Fruit fly (Drosophila melanogaster): ENCODE measurements around the gene Rack1.

Gene Rack1

dm6 chr2L:7790448-7791355 lies 36.4 kb downstream of the Rack1 start, which contains the start of gene CG7149:
CG7149 (minus strand) TSS chr2L:7790557.
- TF ChIP-seq Dll (optimal IDR thresholded peaks at IDR 0.05) (no peak), EcR (GFP tag; optimal IDR thresholded peaks at IDR 0.05) (no peak), psq (optimal IDR thresholded peaks at IDR 0.05) (no peak), pan (optimal IDR thresholded peaks at IDR 0.05) (no peak), usp (GFP tag; optimal IDR thresholded peaks at IDR 0.05) (no peak), CG8478 (optimal IDR thresholded peaks at IDR 0.05) (no peak)

dm6 chr2L:7790081-7790447 lies 37.1 kb downstream of the Rack1 start:
- TF ChIP-seq CG8478 (optimal IDR thresholded peaks at IDR 0.05) (no peak), psq (optimal IDR thresholded peaks at IDR 0.05) (no peak), usp (GFP tag; optimal IDR thresholded peaks at IDR 0.05) (no peak), Dll (optimal IDR thresholded peaks at IDR 0.05) (no peak), pan (optimal IDR thresholded peaks at IDR 0.05) (no peak), EcR (GFP tag; optimal IDR thresholded peaks at IDR 0.05) (no peak)

- TF ChIP-seq Dll (optimal IDR thresholded peaks at IDR 0.05) (no peak), usp (GFP tag; optimal IDR thresholded peaks at IDR 0.05) (no peak), CG8478 (optimal IDR thresholded peaks at IDR 0.05) (no peak), psq (optimal IDR thresholded peaks at IDR 0.05) (no peak), pan (optimal IDR thresholded peaks at IDR 0.05) (no peak), EcR (GFP tag; optimal IDR thresholded peaks at IDR 0.05) (no peak)
Measured at dm6 chr2L:7788952-7789466, 38.1 kb downstream of the Rack1 start.

dm6 chr2L:7782788-7783401 lies 44.2 kb downstream of the Rack1 start, which contains the start of gene Brd7-9:
Brd7-9 (plus strand) TSS chr2L:7782865.
- TF ChIP-seq EcR (GFP tag; optimal IDR thresholded peaks at IDR 0.05) (no peak), Dll (optimal IDR thresholded peaks at IDR 0.05) (no peak), pan (optimal IDR thresholded peaks at IDR 0.05) (no peak), psq (optimal IDR thresholded peaks at IDR 0.05) (no peak), usp (GFP tag; optimal IDR thresholded peaks at IDR 0.05) (no peak), CG8478 (optimal IDR thresholded peaks at IDR 0.05) (no peak)

- TF ChIP-seq pan (optimal IDR thresholded peaks at IDR 0.05) (no peak), EcR (GFP tag; optimal IDR thresholded peaks at IDR 0.05) (no peak), CG8478 (optimal IDR thresholded peaks at IDR 0.05) (no peak), usp (GFP tag; optimal IDR thresholded peaks at IDR 0.05) (no peak), psq (optimal IDR thresholded peaks at IDR 0.05) (no peak), Dll (optimal IDR thresholded peaks at IDR 0.05) (no peak)
Measured at dm6 chr2L:7781165-7781564, 46.0 kb downstream of the Rack1 start, which contains the start of gene CG7164. CG7164 (plus strand) TSS chr2L:7781465.

- TF ChIP-seq usp (GFP tag; optimal IDR thresholded peaks at IDR 0.05) (no peak), psq (optimal IDR thresholded peaks at IDR 0.05) (no peak), CG8478 (optimal IDR thresholded peaks at IDR 0.05) (no peak), EcR (GFP tag; optimal IDR thresholded peaks at IDR 0.05) (no peak), pan (optimal IDR thresholded peaks at IDR 0.05) (no peak), Dll (optimal IDR thresholded peaks at IDR 0.05) (no peak)
Measured at dm6 chr2L:7779785-7780184, 47.3 kb downstream of the Rack1 start, which contains the start of gene Uro. Uro (plus strand) TSS chr2L:7780085.

dm6 chr2L:7777979-7778692 lies 49.0 kb downstream of the Rack1 start, which contains the start of gene CG7179:
CG7179 (minus strand) TSS chr2L:7778029.
- no peak for TF ChIP-seq psq (optimal IDR thresholded peaks at IDR 0.05)
- TF ChIP-seq CG8478 (optimal IDR thresholded peaks at IDR 0.05) = no peak
- no peak for TF ChIP-seq usp (GFP tag; optimal IDR thresholded peaks at IDR 0.05)
- no peak for TF ChIP-seq pan (optimal IDR thresholded peaks at IDR 0.05)
- no peak for TF ChIP-seq EcR (GFP tag; optimal IDR thresholded peaks at IDR 0.05)
- TF ChIP-seq Dll (optimal IDR thresholded peaks at IDR 0.05) = no peak

All from whole organism.